Fruit fly (Drosophila melanogaster): ENCODE measurements around the gene CG42571.

Gene CG42571

dm6 chr3L:15749276-15749675 is 33.0 kb downstream of the CG42571 start:
- no peak for TF ChIP-seq pad (GFP tag; optimal IDR thresholded peaks at IDR 0.05)
- no peak for TF ChIP-seq CG12768 (GFP tag; optimal IDR thresholded peaks at IDR 0.05)
- no peak for TF ChIP-seq Hr96 (GFP tag; optimal IDR thresholded peaks at IDR 0.05)
- no peak for TF ChIP-seq CG5204 (GFP tag; optimal IDR thresholded peaks at IDR 0.05)
- no peak for TF ChIP-seq tj (GFP tag; optimal IDR thresholded peaks at IDR 0.05)
- TF ChIP-seq CG1620 (GFP tag; optimal IDR thresholded peaks at IDR 0.05): no peak
- TF ChIP-seq cic (GFP tag; optimal IDR thresholded peaks at IDR 0.05): no peak
- no peak for TF ChIP-seq CG33017 (tag; optimal IDR thresholded peaks at IDR 0.05)
- TF ChIP-seq cnc (optimal IDR thresholded peaks at IDR 0.05): no peak
- TF ChIP-seq CG14711 (tag; optimal IDR thresholded peaks at IDR 0.05): no peak

dm6 chr3L:15752786-15753185 is 36.5 kb downstream of the CG42571 start:
- TF ChIP-seq Mnt (GFP tag; optimal IDR thresholded peaks at IDR 0.05) (no peak), ovo (GFP tag; optimal IDR thresholded peaks at IDR 0.05) (no peak), Hr96 (GFP tag; optimal IDR thresholded peaks at IDR 0.05) (no peak), cnc (optimal IDR thresholded peaks at IDR 0.05) (no peak), CG5204 (GFP tag; optimal IDR thresholded peaks at IDR 0.05) (no peak), Crg-1 (GFP tag; optimal IDR thresholded peaks at IDR 0.05) (no peak), toe (GFP tag; optimal IDR thresholded peaks at IDR 0.05) (no peak), CG14711 (tag; optimal IDR thresholded peaks at IDR 0.05) (no peak), tj (GFP tag; optimal IDR thresholded peaks at IDR 0.05) (no peak), bab1 (GFP tag; optimal IDR thresholded peaks at IDR 0.05) (no peak), CG7045 (GFP tag; optimal IDR thresholded peaks at IDR 0.05) (no peak), pad (GFP tag; optimal IDR thresholded peaks at IDR 0.05) (no peak), CG7101 (tag; optimal IDR thresholded peaks at IDR 0.05) (no peak), CG33017 (tag; optimal IDR thresholded peaks at IDR 0.05) (no peak)

- TF ChIP-seq pad (GFP tag; optimal IDR thresholded peaks at IDR 0.05) (no peak), CG11617 (GFP tag; optimal IDR thresholded peaks at IDR 0.05) (no peak)
These were observed 38.9 kb downstream of the CG42571 start for dm6 chr3L:15755114-15755513.

- no peak for TF ChIP-seq CG1620 (GFP tag; optimal IDR thresholded peaks at IDR 0.05)
- TF ChIP-seq CG11617 (GFP tag; optimal IDR thresholded peaks at IDR 0.05): no peak
- TF ChIP-seq CG5204 (GFP tag; optimal IDR thresholded peaks at IDR 0.05): no peak
- TF ChIP-seq CG7045 (GFP tag; optimal IDR thresholded peaks at IDR 0.05): no peak
- TF ChIP-seq CG7101 (tag; optimal IDR thresholded peaks at IDR 0.05): no peak
- TF ChIP-seq kay (GFP tag; ENCODE audit: borderline replicate concordance): no peak
- no peak for TF ChIP-seq ovo (GFP tag; optimal IDR thresholded peaks at IDR 0.05)
- no peak for TF ChIP-seq Hr96 (GFP tag; optimal IDR thresholded peaks at IDR 0.05)
- no peak for TF ChIP-seq Crg-1 (GFP tag; optimal IDR thresholded peaks at IDR 0.05)
- TF ChIP-seq Mnt (GFP tag; optimal IDR thresholded peaks at IDR 0.05): no peak
- no peak for TF ChIP-seq CG33017 (tag; optimal IDR thresholded peaks at IDR 0.05)
- no peak for TF ChIP-seq toe (GFP tag; optimal IDR thresholded peaks at IDR 0.05)
- no peak for TF ChIP-seq CG12768 (GFP tag; optimal IDR thresholded peaks at IDR 0.05)
- TF ChIP-seq Clk (GFP tag; optimal IDR thresholded peaks at IDR 0.05): no peak
- TF ChIP-seq cnc (optimal IDR thresholded peaks at IDR 0.05): no peak
- TF ChIP-seq pad (GFP tag; optimal IDR thresholded peaks at IDR 0.05): no peak
- no peak for TF ChIP-seq bab1 (GFP tag; optimal IDR thresholded peaks at IDR 0.05)
These were observed 41.6 kb downstream of the CG42571 start for dm6 chr3L:15757851-15758250.

dm6 chr3L:15758668-15759067 is 42.4 kb downstream of the CG42571 start:
- TF ChIP-seq CG33017 (tag; optimal IDR thresholded peaks at IDR 0.05) (no peak), pad (GFP tag; optimal IDR thresholded peaks at IDR 0.05) (no peak)

- TF ChIP-seq CG5204 (GFP tag; optimal IDR thresholded peaks at IDR 0.05) (no peak), Mnt (GFP tag; optimal IDR thresholded peaks at IDR 0.05) (no peak), CG33017 (tag; optimal IDR thresholded peaks at IDR 0.05) (no peak), toe (GFP tag; optimal IDR thresholded peaks at IDR 0.05) (no peak), pad (GFP tag; optimal IDR thresholded peaks at IDR 0.05) (no peak), Crg-1 (GFP tag; optimal IDR thresholded peaks at IDR 0.05) (no peak), ovo (GFP tag; optimal IDR thresholded peaks at IDR 0.05) (no peak), cnc (optimal IDR thresholded peaks at IDR 0.05) (no peak), kay (GFP tag; ENCODE audit: borderline replicate concordance) (no peak), CG7045 (GFP tag; optimal IDR thresholded peaks at IDR 0.05) (no peak), bab1 (GFP tag; optimal IDR thresholded peaks at IDR 0.05) (no peak)
These were observed 44.2 kb downstream of the CG42571 start for dm6 chr3L:15760467-15760866.

dm6 chr3L:15761918-15762317 is 45.7 kb downstream of the CG42571 start:
- TF ChIP-seq CG14711 (tag; optimal IDR thresholded peaks at IDR 0.05) (no peak), Crg-1 (GFP tag; optimal IDR thresholded peaks at IDR 0.05) (no peak), ovo (GFP tag; optimal IDR thresholded peaks at IDR 0.05) (no peak), CG33017 (tag; optimal IDR thresholded peaks at IDR 0.05) (no peak), cic (GFP tag; optimal IDR thresholded peaks at IDR 0.05) (no peak), CG12768 (GFP tag; optimal IDR thresholded peaks at IDR 0.05) (no peak), Clk (GFP tag; optimal IDR thresholded peaks at IDR 0.05) (no peak)
